Fruit fly (Drosophila melanogaster) whole organism: ENCODE data around the gene Hmbs.

Experiments used
- CG8478 ChIP-seq: fragments of >200 bp; optimal IDR thresholded peaks from 2 replicates; lab custom pipeline; 2018; ENCODE audit warnings: inconsistent platforms
- Dll ChIP-seq: fragments of >200 bp; optimal IDR thresholded peaks from 2 replicates; lab custom pipeline; 2017
- EcR ChIP-seq, 2 experiments: fragments of >200 bp; optimal IDR thresholded peaks; 2 replicates each; lab custom pipeline; 2017; ENCODE audit warnings: missing biosample characterization in 2 of 2, missing genetic modification characterization in 2 of 2, missing genetic modification reagents in 2 of 2
- pan ChIP-seq: fragments of >200 bp; optimal IDR thresholded peaks from 2 replicates; lab custom pipeline; 2017
- psq ChIP-seq: fragments of >200 bp; optimal IDR thresholded peaks from 2 replicates; lab custom pipeline; 2017
- usp ChIP-seq: fragments of >200 bp; optimal IDR thresholded peaks from 2 replicates; lab custom pipeline; 2017; ENCODE audit warnings: missing biosample characterization, missing genetic modification characterization, mixed read lengths

Hmbs gene

dm6 chr3L:1334571-1335427 lies at the start of gene Hmbs, which contains the start of gene CG2211:
Hmbs (plus strand) TSS chr3L:1334889.
CG2211 (minus strand) TSS chr3L:1335359.
- no peak for TF ChIP-seq usp (GFP tag; lab: Kevin White, UChicago)
- TF ChIP-seq EcR (GFP tag; optimal IDR thresholded peaks at IDR 0.05; lab: Kevin White, UChicago): no peak
- no peak for TF ChIP-seq CG8478
- no peak for TF ChIP-seq psq (lab: Kevin White, UChicago)
- no peak for TF ChIP-seq Dll (lab: Kevin White, UChicago)
- no peak for TF ChIP-seq pan (lab: Kevin White, UChicago)

DNA sequence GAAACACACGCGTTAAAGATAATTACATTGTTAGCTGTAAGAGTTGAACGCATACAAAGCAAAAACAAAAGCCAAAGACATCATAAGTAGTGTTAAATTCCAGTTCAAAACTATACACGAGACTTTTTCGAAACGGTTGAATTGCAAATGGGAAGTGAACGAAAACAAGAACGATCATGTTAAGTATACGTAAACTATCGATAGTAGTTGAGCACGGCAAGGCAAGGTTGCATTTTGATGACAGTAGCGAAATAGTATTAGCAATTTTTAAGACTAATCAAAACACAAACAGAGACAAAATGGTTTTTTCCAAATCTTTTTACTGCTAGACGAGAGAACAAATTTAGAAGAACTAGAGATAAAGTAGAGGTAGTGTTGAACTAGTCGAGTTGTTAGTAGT lies 39.9 kb upstream of the Hmbs start:
- no peak for TF ChIP-seq psq (lab: Kevin White, UChicago)
- TF ChIP-seq EcR (GFP tag; optimal IDR thresholded peaks at IDR 0.05; lab: Kevin White, UChicago): no peak
- TF ChIP-seq usp (GFP tag; lab: Kevin White, UChicago): no peak
- TF ChIP-seq CG8478: no peak
- no peak for TF ChIP-seq pan (lab: Kevin White, UChicago)
- TF ChIP-seq Dll (lab: Kevin White, UChicago): no peak

DNA sequence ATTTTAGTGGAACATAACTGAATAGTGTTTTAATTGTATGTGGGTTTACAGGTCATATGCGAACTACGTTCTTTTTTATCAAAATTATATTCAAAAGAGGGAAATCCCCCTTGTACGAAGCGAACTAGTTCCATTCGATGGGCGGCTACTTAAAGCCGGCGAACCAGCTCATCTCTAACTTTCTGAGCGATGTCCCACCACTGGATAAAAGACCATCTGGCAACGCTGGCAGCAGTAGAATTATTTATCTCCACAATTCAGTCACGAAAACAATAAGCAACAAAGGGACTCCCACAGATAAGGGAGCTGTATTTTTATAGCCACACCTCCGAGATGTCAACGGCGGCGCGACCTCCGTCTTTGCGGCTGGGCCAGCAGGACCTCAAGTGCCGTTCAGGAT lies 39.0 kb upstream of the Hmbs start, which contains the start of gene Rabex-5:
TSS of gene Rabex-5 (plus strand) at position 221 of the 400 bp plus-strand sequence.
- no peak for TF ChIP-seq pan (lab: Kevin White, UChicago)
- no peak for TF ChIP-seq Dll (lab: Kevin White, UChicago)
- no peak for TF ChIP-seq psq (lab: Kevin White, UChicago)
- TF ChIP-seq usp (GFP tag; lab: Kevin White, UChicago): no peak
- TF ChIP-seq EcR (GFP tag; optimal IDR thresholded peaks at IDR 0.05; lab: Kevin White, UChicago): no peak
- no peak for TF ChIP-seq CG8478

DNA sequence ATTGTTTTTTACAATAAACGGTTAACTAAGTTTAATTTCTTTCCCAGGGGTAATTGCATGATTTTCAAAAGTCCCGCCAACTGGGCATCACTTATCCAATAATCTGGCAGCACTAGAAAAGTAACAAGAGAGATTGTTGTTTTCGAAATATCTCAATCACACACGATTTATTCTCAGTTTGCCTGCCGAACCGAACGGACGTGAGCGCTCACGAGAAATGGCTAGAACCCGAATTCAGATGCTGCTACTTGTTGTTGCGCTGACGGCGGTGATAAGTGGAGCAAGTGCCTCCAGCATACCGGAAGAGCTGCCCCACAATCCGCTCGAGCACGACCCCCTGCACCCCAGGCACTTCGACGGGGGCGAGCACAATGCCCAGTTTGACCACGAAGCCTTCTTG lies 36.2 kb upstream of the Hmbs start, which contains the start of gene scf:
TSS of gene scf (plus strand) at position 164 of the 400 bp plus-strand sequence.
- TF ChIP-seq psq (lab: Kevin White, UChicago): no peak
- TF ChIP-seq Dll (lab: Kevin White, UChicago): no peak
- no peak for TF ChIP-seq CG8478
- no peak for TF ChIP-seq EcR (GFP tag; optimal IDR thresholded peaks at IDR 0.05; lab: Kevin White, UChicago)

DNA sequence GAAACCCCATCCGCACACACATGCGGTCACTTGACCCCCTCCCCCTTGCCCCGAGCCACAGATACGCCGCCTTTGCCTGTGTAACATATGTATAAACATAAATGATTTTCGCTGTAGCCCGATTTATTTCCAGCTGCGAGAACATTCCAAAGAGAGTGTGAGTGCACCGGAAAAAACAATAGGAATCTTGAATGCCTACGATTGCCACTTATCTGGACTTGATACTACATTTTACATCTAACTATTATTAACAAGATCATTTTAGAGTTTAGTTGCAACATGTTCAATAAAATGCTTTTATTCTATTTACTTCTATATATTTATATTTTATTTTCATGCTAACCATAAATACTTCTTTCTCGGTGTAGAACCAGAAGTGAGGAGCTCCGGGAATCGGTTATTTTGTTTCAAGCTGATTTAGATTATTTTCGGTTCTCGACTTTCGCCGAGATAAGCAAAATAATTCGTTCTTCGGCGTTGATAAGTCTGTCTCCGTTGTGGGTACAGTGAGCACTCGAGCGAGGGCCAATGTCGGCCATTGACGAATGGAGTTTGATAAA lies 34.5 kb upstream of the Hmbs start:
- TF ChIP-seq Dll (lab: Kevin White, UChicago) (no peak), psq (lab: Kevin White, UChicago) (no peak), pan (lab: Kevin White, UChicago) (no peak), EcR (GFP tag; optimal IDR thresholded peaks at IDR 0.05; lab: Kevin White, UChicago) (no peak), CG8478 (no peak), usp (GFP tag; lab: Kevin White, UChicago) (no peak)

dm6 chr3L:1302234-1302949 lies 32.3 kb upstream of the Hmbs start, which contains the start of the genes Rac1 and Acat2:
Rac1 (minus strand) TSS chr3L:1302683.
Acat2 (plus strand) TSS chr3L:1302944.
- TF ChIP-seq psq (lab: Kevin White, UChicago): no peak
- no peak for TF ChIP-seq pan (lab: Kevin White, UChicago)
- TF ChIP-seq CG8478: no peak
- TF ChIP-seq EcR (GFP tag; optimal IDR thresholded peaks at IDR 0.05; lab: Kevin White, UChicago): no peak
- TF ChIP-seq Dll (lab: Kevin White, UChicago): no peak
- TF ChIP-seq usp (GFP tag; lab: Kevin White, UChicago): no peak

- TF ChIP-seq psq (lab: Kevin White, UChicago): no peak
- TF ChIP-seq pan (lab: Kevin White, UChicago): no peak
- no peak for TF ChIP-seq usp (GFP tag; lab: Kevin White, UChicago)
- no peak for TF ChIP-seq CG8478
- TF ChIP-seq EcR (GFP tag; optimal IDR thresholded peaks at IDR 0.05; lab: Kevin White, UChicago): no peak
- no peak for TF ChIP-seq Dll (lab: Kevin White, UChicago)
These were observed 31.7 kb upstream of the Hmbs start for dm6 chr3L:1302950-1303352.

dm6 chr3L:1305317-1305716 lies 29.4 kb upstream of the Hmbs start:
- TF ChIP-seq pan (lab: Kevin White, UChicago) (no peak), usp (GFP tag; lab: Kevin White, UChicago) (no peak), CG8478 (no peak), Dll (lab: Kevin White, UChicago) (no peak), EcR (GFP tag; optimal IDR thresholded peaks at IDR 0.05; lab: Kevin White, UChicago) (no peak), psq (lab: Kevin White, UChicago) (no peak)

DNA sequence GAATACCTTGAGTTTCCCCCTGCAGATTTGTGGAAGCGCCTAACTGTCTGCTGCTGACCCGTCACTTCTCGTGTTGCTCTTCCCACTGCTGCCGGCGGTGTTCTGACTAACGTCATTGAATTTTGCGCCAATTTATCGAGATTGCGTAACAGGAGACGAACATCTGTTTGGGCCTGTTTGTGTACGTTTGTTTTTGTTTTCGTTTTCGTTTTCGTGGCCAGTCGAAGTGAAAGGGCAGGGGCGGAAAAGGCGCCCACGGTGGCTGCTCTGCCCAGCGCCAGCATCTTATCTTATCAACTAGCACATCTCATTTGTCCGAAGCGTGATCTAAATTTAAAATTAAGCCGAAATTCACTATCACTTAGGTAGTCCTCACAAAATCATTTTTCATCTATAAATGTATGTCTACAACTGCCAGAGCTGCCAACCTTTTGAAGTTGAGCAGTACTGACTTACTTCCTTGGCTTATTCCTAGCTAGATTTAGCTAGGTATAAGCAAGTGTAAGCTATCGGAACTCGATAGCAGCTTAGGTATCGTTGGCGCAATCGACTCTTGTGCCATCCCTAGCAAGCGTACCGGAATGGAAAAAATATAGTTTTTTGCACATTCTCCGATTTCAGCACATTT lies 27.6 kb upstream of the Hmbs start, which contains the start of the genes Ctr9 and Nt5a:
TSS of gene Ctr9 (plus strand) at position 220 of the 628 bp plus-strand sequence.
TSS of gene Nt5a (minus strand) at position 414 of the 628 bp plus-strand sequence.
- TF ChIP-seq CG8478 (no peak), psq (lab: Kevin White, UChicago) (no peak), usp (GFP tag; lab: Kevin White, UChicago) (no peak), EcR (GFP tag; optimal IDR thresholded peaks at IDR 0.05; lab: Kevin White, UChicago) (no peak), Dll (lab: Kevin White, UChicago) (no peak), pan (lab: Kevin White, UChicago) (no peak)

DNA sequence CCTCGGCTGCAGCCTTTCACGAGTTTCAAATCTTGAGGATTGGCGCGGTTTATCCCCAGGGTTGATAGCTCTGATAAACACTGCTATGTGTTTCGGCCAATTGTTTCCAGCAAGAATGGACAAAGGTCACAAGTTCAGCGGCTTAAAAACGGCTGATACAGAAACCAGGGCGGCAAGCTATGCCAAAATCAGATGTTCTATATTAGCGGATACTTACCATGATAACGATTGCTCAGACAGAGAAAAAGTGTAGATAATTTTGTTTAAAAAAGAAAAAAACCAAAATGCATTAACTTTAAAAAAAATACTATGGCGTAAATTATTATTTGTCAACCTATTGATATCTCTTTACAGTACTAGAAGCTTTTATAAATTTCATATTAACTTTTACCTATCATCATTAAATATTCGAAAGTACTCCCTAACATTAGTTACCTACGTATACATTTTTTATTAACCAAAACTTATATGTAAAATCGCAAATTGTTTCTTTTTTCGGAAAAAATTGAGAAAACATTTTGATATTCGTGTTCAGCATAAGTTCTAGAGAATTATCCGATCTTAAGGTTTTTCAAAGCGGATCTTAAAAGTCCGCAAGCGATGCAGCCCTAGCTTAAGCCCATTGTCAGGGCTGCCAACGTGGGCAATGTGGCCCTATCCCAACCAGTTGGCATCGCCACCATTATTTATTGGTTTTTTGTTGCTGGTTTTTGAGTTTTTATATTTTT lies 21.5 kb upstream of the Hmbs start, which contains the start of the genes sturkopf and Herc4:
TSS of gene sturkopf (minus strand) at position 339 of the 728 bp plus-strand sequence.
TSS of gene Herc4 (plus strand) at position 658 of the 728 bp plus-strand sequence.
- no peak for TF ChIP-seq EcR (GFP tag; optimal IDR thresholded peaks at IDR 0.05; lab: Kevin White, UChicago)
- no peak for TF ChIP-seq psq (lab: Kevin White, UChicago)
- no peak for TF ChIP-seq CG8478
- no peak for TF ChIP-seq Dll (lab: Kevin White, UChicago)
- TF ChIP-seq pan (lab: Kevin White, UChicago): no peak
- TF ChIP-seq usp (GFP tag; lab: Kevin White, UChicago): no peak
